Worm (Caenorhabditis elegans): Measurements from ENCODE around the gene flp-23.

- no peak for TF ChIP-seq pros-1 (tag; optimal IDR thresholded peaks at IDR 0.05)
- no peak for TF ChIP-seq K02D7.2 (tag; optimal IDR thresholded peaks at IDR 0.05)
- no peak for TF ChIP-seq tbx-2 (tag; optimal IDR thresholded peaks at IDR 0.05)
- TF ChIP-seq ceh-9 (tag; optimal IDR thresholded peaks at IDR 0.05), result no peak
Measured at ce11 chrIII:8605532-8605931, 45.0 kb upstream of the flp-23 start, which contains the start of gene C06E1.1.

Measured in whole organism, late embryonic.